Worm (Caenorhabditis elegans) whole organism, L4 larva: ENCODE measurements around the gene R05G9.1.

ENCODE experiments used
- F44E2.7 ChIP-seq: fragments of 200-800 bp; sonication (Bioruptor generic); IDR thresholded peaks from 2 replicates; pipeline ENCODE4 v2.1.2; 2022; ENCODE audit warnings: missing genetic modification characterization, missing compliant biosample characterization
- R02D3.7 ChIP-seq: fragments of 150-350 bp; sonication (generic microtip); optimal IDR thresholded peaks from 3 replicates; lab custom pipeline; 2014; ENCODE audit warnings: missing biosample characterization, missing genetic modification characterization
- T26A8.4 ChIP-seq: fragments of 200-800 bp; sonication (Bioruptor generic); IDR thresholded peaks from 2 replicates; pipeline ENCODE4 v1.3.6; 2022; ENCODE audit warnings: missing genetic modification characterization, missing compliant biosample characterization
- egl-27 ChIP-seq: sonication (generic microtip); optimal IDR thresholded peaks from 3 replicates; lab custom pipeline; 2017; ENCODE audit warnings: missing biosample characterization, missing genetic modification reagents, missing genetic modification characterization
- fos-1 ChIP-seq: fragments of 150-350 bp; optimal IDR thresholded peaks from 2 replicates; lab custom pipeline; 2014; ENCODE audit warnings: missing biosample characterization, missing genetic modification characterization
- lin-15B ChIP-seq: fragments of 150-350 bp; sonication (generic microtip); optimal IDR thresholded peaks from 3 replicates; lab custom pipeline; 2014; ENCODE audit warnings: missing biosample characterization, missing genetic modification characterization
- lin-39 ChIP-seq: fragments of 150-350 bp; optimal IDR thresholded peaks from 2 replicates; lab custom pipeline; 2014; ENCODE audit warnings: missing biosample characterization, missing genetic modification reagents, missing genetic modification characterization
- mep-1 ChIP-seq: fragments of 150-350 bp; sonication (generic microtip); optimal IDR thresholded peaks from 3 replicates; lab custom pipeline; 2014; ENCODE audit warnings: missing biosample characterization, missing genetic modification characterization
- nhr-11 ChIP-seq: fragments of 150-350 bp; optimal IDR thresholded peaks from 2 replicates; lab custom pipeline; 2014; ENCODE audit warnings: missing biosample characterization, missing genetic modification characterization
- nhr-28 ChIP-seq: fragments of 150-350 bp; optimal IDR thresholded peaks from 2 replicates; lab custom pipeline; 2014; ENCODE audit warnings: missing biosample characterization, missing genetic modification characterization
- nhr-41 ChIP-seq: fragments of 200-800 bp; sonication (Bioruptor generic); IDR thresholded peaks from 2 replicates; pipeline ENCODE4 v1.3.6; 2022; ENCODE audit warnings: missing genetic modification reagents, missing genetic modification characterization, missing compliant biosample characterization
- unc-62 ChIP-seq, 3 experiments: fragments of 150-350 bp in 1 of 3; sonication (generic microtip); optimal IDR thresholded peaks in 2 of 3; peaks in 1 of 3; 1 replicate in 1 of 3; 2 replicates in 2 of 3; lab custom pipeline; 2014 to 2017; ENCODE audit warnings: missing biosample characterization in 3 of 3, missing genetic modification characterization in 3 of 3, missing genetic modification reagents in 3 of 3, missing genotype in 1 of 3
- zag-1 ChIP-seq: fragments of 150-350 bp; optimal IDR thresholded peaks from 2 replicates; lab custom pipeline; 2014; ENCODE audit warnings: missing biosample characterization, missing genetic modification characterization

DNA sequence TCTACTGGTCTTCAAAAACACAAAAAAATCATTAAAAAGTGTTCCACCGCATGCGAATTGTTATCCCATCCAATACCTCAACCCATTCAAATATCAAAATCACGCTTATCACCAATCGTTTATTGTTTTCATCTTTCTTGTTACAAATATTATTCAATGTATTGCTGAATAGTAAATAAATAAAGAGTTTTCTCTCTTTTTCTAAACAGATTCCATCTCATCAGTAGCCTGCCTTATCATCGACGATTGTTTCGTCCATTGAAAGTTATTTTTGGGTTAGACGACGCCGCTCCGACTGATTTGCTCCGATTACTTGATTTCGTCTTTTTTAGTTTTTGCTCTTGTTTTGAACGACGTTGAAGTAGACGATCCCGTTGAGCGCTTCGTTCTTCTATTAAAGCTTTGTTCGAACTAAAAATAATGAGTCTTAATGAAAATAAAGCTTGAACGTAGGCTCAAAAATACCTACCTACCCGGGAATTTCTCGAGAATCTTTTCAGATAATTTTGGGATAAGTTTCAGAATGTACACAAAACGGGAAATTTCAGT lies 23.2 kb downstream of the R05G9.1 start:
- TF ChIP-seq egl-27 (tag; lab: Kevin White, UChicago) (no peak), R02D3.7 (tag; lab: Kevin White, UChicago) (no peak), fos-1 (tag; lab: Kevin White, UChicago) (no peak), lin-39 (no peak), lin-15B (tag; lab: Kevin White, UChicago) (no peak), mep-1 (tag; lab: Kevin White, UChicago) (no peak), nhr-28 (tag; lab: Kevin White, UChicago) (no peak), unc-62 (GFP tag; optimal IDR thresholded peaks at IDR 0.05 in 1 of 2; lab: Kevin White, UChicago) (peak in 1 of 2 experiments; percentile 10), unc-62 (tag; optimal IDR thresholded peaks at IDR 0.05; lab: Kevin White, UChicago) (no peak), T26A8.4 (GFP tag; lab: Robert Waterston, UW) (no peak), zag-1 (tag; lab: Kevin White, UChicago) (no peak), nhr-41 (GFP tag; lab: Robert Waterston, UW) (no peak), F44E2.7 (no peak), nhr-11 (tag; lab: Kevin White, UChicago) (no peak)
